Fruit fly (Drosophila melanogaster): ENCODE results near the gene Kap-alpha3.

The Kap-alpha3 gene

dm6 chr3R:9618331-9618730 is 40.8 kb upstream of the Kap-alpha3 start (continued):
- peak in 1 of 2 experiments; percentile 67 for TF ChIP-seq Hr51 (GFP tag; optimal IDR thresholded peaks at IDR 0.05)
- TF ChIP-seq tup (GFP tag; optimal IDR thresholded peaks at IDR 0.05), result peak; percentile 22
- TF ChIP-seq crp (GFP tag; optimal IDR thresholded peaks at IDR 0.05), result peak in 1 of 2 experiments; percentile 1
- peak; percentile 46 for TF ChIP-seq Mad (GFP tag; optimal IDR thresholded peaks at IDR 0.05)
- TF ChIP-seq CG14710 (tag; optimal IDR thresholded peaks at IDR 0.05), result peak; percentile 63
- TF ChIP-seq slp2 (GFP tag; optimal IDR thresholded peaks at IDR 0.05), result peak; percentile 51
- peak; percentile 23; the same call in 1 of the 2 replicates for TF ChIP-seq GATAe (GFP tag; conservative IDR thresholded peaks at IDR 0.05)
- TF ChIP-seq sna (GFP tag; IDR thresholded peaks at IDR 0.05; ENCODE audit: partially characterized antibody), result no peak
- TF ChIP-seq ara (GFP tag; IDR thresholded peaks at IDR 0.05), result peak; percentile 79
- peak; percentile 51 for TF ChIP-seq nerfin-1 (tag; optimal IDR thresholded peaks at IDR 0.05)
- TF ChIP-seq maf-S (GFP tag; optimal IDR thresholded peaks at IDR 0.05), result peak; percentile 60
- TF ChIP-seq btn (GFP tag; optimal IDR thresholded peaks at IDR 0.05), result peak; percentile 38
- peak; percentile 78 for TF ChIP-seq lab (GFP tag; optimal IDR thresholded peaks at IDR 0.05)
- peak; percentile 22 for TF ChIP-seq CG15514 (GFP tag; optimal IDR thresholded peaks at IDR 0.05)
- TF ChIP-seq CG3065 (GFP tag; optimal IDR thresholded peaks at IDR 0.05), result no peak
- peak; percentile 50 for TF ChIP-seq CG8359 (GFP tag; optimal IDR thresholded peaks at IDR 0.05; ENCODE audit: borderline replicate concordance)
- TF ChIP-seq CG1832 (GFP tag; optimal IDR thresholded peaks at IDR 0.05), result no peak
- TF ChIP-seq CG13775 (GFP tag; optimal IDR thresholded peaks at IDR 0.05), result peak; percentile 45
- TF ChIP-seq C15 (GFP tag; IDR thresholded peaks at IDR 0.05), result peak; percentile 10; the same call in 1 of the 3 replicates
- TF ChIP-seq CG9817 (tag; optimal IDR thresholded peaks at IDR 0.05), result peak; percentile 63
- TF ChIP-seq CG3163 (GFP tag; optimal IDR thresholded peaks at IDR 0.05), result no peak
- TF ChIP-seq CG2116 (GFP tag; optimal IDR thresholded peaks at IDR 0.05), result peak; percentile 6
- peak; percentile 79 for TF ChIP-seq CG14441 (GFP tag; IDR thresholded peaks at IDR 0.05)
- TF ChIP-seq pum (GFP tag; optimal IDR thresholded peaks at IDR 0.05), result peak; percentile 65
- TF ChIP-seq CG9215 (GFP tag; IDR thresholded peaks at IDR 0.05), result peak; percentile 52; the same call in 1 of the 2 replicates
- peak; percentile 26 for TF ChIP-seq crc (GFP tag; optimal IDR thresholded peaks at IDR 0.05)
- peak; percentile 88 for TF ChIP-seq CG17328 (GFP tag; IDR thresholded peaks at IDR 0.05)
- TF ChIP-seq ssp (GFP tag; IDR thresholded peaks at IDR 0.05), result peak; percentile 60; the same call in 1 of the 2 replicates
- TF ChIP-seq Sox102F (GFP tag; optimal IDR thresholded peaks at IDR 0.05), result peak; percentile 86
- no peak for TF ChIP-seq CG15479 (GFP tag; optimal IDR thresholded peaks at IDR 0.05)
- TF ChIP-seq CG8944 (GFP tag; optimal IDR thresholded peaks at IDR 0.05), result peak; percentile 44
- peak; percentile 75 for TF ChIP-seq croc (GFP tag; conservative IDR thresholded peaks at IDR 0.05)
- no peak for TF ChIP-seq klu (GFP tag; IDR thresholded peaks at IDR 0.05)
- TF ChIP-seq sc (optimal IDR thresholded peaks at IDR 0.05), result no peak
- TF ChIP-seq sc (GFP tag; optimal IDR thresholded peaks at IDR 0.05), result peak; percentile 32
- no peak for TF ChIP-seq hbn (GFP tag; IDR thresholded peaks at IDR 0.05; ENCODE audit: partially characterized antibody)
- TF ChIP-seq schlank (tag; optimal IDR thresholded peaks at IDR 0.05), result peak; percentile 2
- TF ChIP-seq pan (optimal IDR thresholded peaks at IDR 0.05), result no peak
- peak in 1 of 2 experiments; percentile 86 for TF ChIP-seq pan (GFP tag; optimal IDR thresholded peaks at IDR 0.05 in 1 of 2, IDR thresholded peaks at IDR 0.05 in 1 of 2)
- TF ChIP-seq CG11723 (GFP tag; optimal IDR thresholded peaks at IDR 0.05), result peak; percentile 56
- TF ChIP-seq CG6654 (GFP tag; optimal IDR thresholded peaks at IDR 0.05), result peak; percentile 56
- peak; percentile 84 for TF ChIP-seq Xrp1 (GFP tag; IDR thresholded peaks at IDR 0.05)
- no peak for TF ChIP-seq psq (GFP tag; optimal IDR thresholded peaks at IDR 0.05)
- TF ChIP-seq crol (GFP tag; IDR thresholded peaks at IDR 0.05), result peak; percentile 32; the same call in 1 of the 2 replicates
- no peak for TF ChIP-seq Trl (optimal IDR thresholded peaks at IDR 0.05)
- peak; percentile 66 for TF ChIP-seq Trl (GFP tag; optimal IDR thresholded peaks at IDR 0.05)
- no peak for TF ChIP-seq Scr (GFP tag; IDR thresholded peaks at IDR 0.05; ENCODE audit: partially characterized antibody)
- no peak for TF ChIP-seq CG34376 (GFP tag; optimal IDR thresholded peaks at IDR 0.05)
- TF ChIP-seq unpg (GFP tag; optimal IDR thresholded peaks at IDR 0.05), result peak; percentile 76
- no peak for TF ChIP-seq CG7928 (GFP tag; optimal IDR thresholded peaks at IDR 0.05)

All from whole organism, embryonic.